Worm (Caenorhabditis elegans): ENCODE data around the gene K12H4.6.

ce11 chrIII:8022077-8022476 is 20.6 kb downstream of the K12H4.6 start, which contains the start of gene F44B9.2:
- TF ChIP-seq scrt-1 (GFP tag; IDR thresholded peaks at IDR 0.05): no peak
- no peak for TF ChIP-seq aly-1 (tag; optimal IDR thresholded peaks at IDR 0.05)
- no peak for TF ChIP-seq ama-1 (optimal IDR thresholded peaks at IDR 0.05)
- no peak for TF ChIP-seq hmg-4 (GFP tag; optimal IDR thresholded peaks at IDR 0.05)
